Worm (Caenorhabditis elegans) whole organism, L3 larva: Measurements from ENCODE around the gene aakg-3.

Experiments
- aly-2 ChIP-seq: fragments of 150-350 bp; optimal IDR thresholded peaks from 2 replicates; lab custom pipeline; 2014; ENCODE audit warnings: missing biosample characterization, missing genetic modification characterization
- ama-1 ChIP-seq: fragments of 150-350 bp; optimal IDR thresholded peaks from 2 replicates; lab custom pipeline; 2018
- ceh-16 ChIP-seq: sonication (generic microtip); optimal IDR thresholded peaks from 2 replicates; lab custom pipeline; 2017; ENCODE audit warnings: missing biosample characterization, missing genetic modification characterization
- ceh-28 ChIP-seq: fragments of 150-350 bp; optimal IDR thresholded peaks from 2 replicates; lab custom pipeline; 2014; ENCODE audit warnings: missing biosample characterization, missing genetic modification reagents, missing genetic modification characterization
- ceh-82 ChIP-seq: fragments of 150-350 bp; optimal IDR thresholded peaks from 2 replicates; lab custom pipeline; 2014; ENCODE audit warnings: missing biosample characterization, missing genetic modification characterization
- ceh-9 ChIP-seq: sonication (generic microtip); optimal IDR thresholded peaks from 2 replicates; lab custom pipeline; 2018; ENCODE audit warnings: missing biosample characterization, missing genetic modification characterization
- egl-5 ChIP-seq: fragments of 150-350 bp; optimal IDR thresholded peaks from 2 replicates; lab custom pipeline; 2017; ENCODE audit warnings: missing biosample characterization, missing genetic modification reagents, missing genetic modification characterization, inconsistent platforms
- elt-1 ChIP-seq: fragments of 150-350 bp; optimal IDR thresholded peaks from 2 replicates; lab custom pipeline; 2014; ENCODE audit warnings: missing biosample characterization, missing genetic modification characterization
- elt-2 ChIP-seq: sonication (generic microtip); optimal IDR thresholded peaks from 2 replicates; lab custom pipeline; 2016; ENCODE audit warnings: missing genetic modification reagents, mild to moderate bottlenecking, missing genetic modification characterization, missing compliant biosample characterization
- elt-3 ChIP-seq, 3 experiments: fragments of 150-350 bp in 1 of 3; sonication (generic microtip) in 2 of 3; optimal IDR thresholded peaks; 2 replicates in 2 of 3; 4 replicates in 1 of 3; lab custom pipeline; 2014 to 2017; ENCODE audit warnings: missing biosample characterization in 3 of 3, missing genetic modification characterization in 3 of 3
- lin-39 ChIP-seq: fragments of 150-350 bp; optimal IDR thresholded peaks from 2 replicates; lab custom pipeline; 2018; ENCODE audit warnings: missing biosample characterization, missing genetic modification reagents, missing genetic modification characterization
- nfya-1 ChIP-seq: sonication (generic microtip); optimal IDR thresholded peaks from 2 replicates; lab custom pipeline; 2017; ENCODE audit warnings: missing genetic modification characterization, mild to moderate bottlenecking, missing compliant biosample characterization, antibody characterized with exemption, moderate library complexity; ENCODE audit not compliant: insufficient read depth
- nhr-11 ChIP-seq: fragments of 150-350 bp; optimal IDR thresholded peaks from 2 replicates; lab custom pipeline; 2014; ENCODE audit warnings: missing biosample characterization, missing genetic modification characterization
- nhr-23 ChIP-seq: fragments of 150-350 bp; optimal IDR thresholded peaks from 2 replicates; lab custom pipeline; 2014; ENCODE audit warnings: missing biosample characterization, missing genetic modification reagents, missing genetic modification characterization
- nhr-237 ChIP-seq: fragments of 150-350 bp; optimal IDR thresholded peaks from 2 replicates; lab custom pipeline; 2014; ENCODE audit warnings: missing biosample characterization, missing genetic modification characterization
- nhr-25 ChIP-seq: sonication (generic microtip); optimal IDR thresholded peaks from 2 replicates; lab custom pipeline; 2017; ENCODE audit warnings: missing biosample characterization, missing genetic modification characterization
- nhr-28 ChIP-seq: fragments of 150-350 bp; optimal IDR thresholded peaks from 2 replicates; lab custom pipeline; 2014; ENCODE audit warnings: missing biosample characterization, missing genetic modification characterization
- pha-4 ChIP-seq: fragments of 150-350 bp; optimal IDR thresholded peaks from 2 replicates; lab custom pipeline; 2014; ENCODE audit warnings: missing biosample characterization, missing genetic modification reagents, missing genetic modification characterization
- pqm-1 ChIP-seq: fragments of 150-350 bp; optimal IDR thresholded peaks from 2 replicates; lab custom pipeline; 2017; ENCODE audit warnings: missing biosample characterization, missing genetic modification characterization, inconsistent platforms
- sea-2 ChIP-seq: fragments of 150-350 bp; sonication (generic microtip); optimal IDR thresholded peaks from 4 replicates; lab custom pipeline; 2014; ENCODE audit warnings: missing biosample characterization, missing genetic modification reagents, missing genetic modification characterization
- skn-1 ChIP-seq: fragments of 150-350 bp; optimal IDR thresholded peaks from 2 replicates; lab custom pipeline; 2014; ENCODE audit warnings: missing biosample characterization, missing genetic modification characterization
- snpc-4 ChIP-seq: fragments of 150-350 bp; optimal IDR thresholded peaks from 2 replicates; lab custom pipeline; 2014; ENCODE audit warnings: missing biosample characterization, missing genetic modification characterization
- unc-39 ChIP-seq: sonication (generic microtip); optimal IDR thresholded peaks from 4 replicates; lab custom pipeline; 2017; ENCODE audit warnings: missing biosample characterization, missing genetic modification characterization
- unc-62 ChIP-seq: fragments of 150-350 bp; sonication (generic microtip); optimal IDR thresholded peaks from 4 replicates; lab custom pipeline; 2014; ENCODE audit warnings: missing biosample characterization, missing genetic modification reagents, missing genetic modification characterization
- zag-1 ChIP-seq: fragments of 150-350 bp; optimal IDR thresholded peaks from 2 replicates; lab custom pipeline; 2014; ENCODE audit warnings: missing biosample characterization, missing genetic modification characterization
- ztf-11 ChIP-seq: fragments of 150-350 bp; optimal IDR thresholded peaks from 2 replicates; lab custom pipeline; 2014; ENCODE audit warnings: missing biosample characterization, missing genetic modification characterization
- ztf-4 ChIP-seq: fragments of 150-350 bp; optimal IDR thresholded peaks from 2 replicates; lab custom pipeline; 2014; ENCODE audit warnings: missing biosample characterization, missing genetic modification characterization

The aakg-3 gene

DNA sequence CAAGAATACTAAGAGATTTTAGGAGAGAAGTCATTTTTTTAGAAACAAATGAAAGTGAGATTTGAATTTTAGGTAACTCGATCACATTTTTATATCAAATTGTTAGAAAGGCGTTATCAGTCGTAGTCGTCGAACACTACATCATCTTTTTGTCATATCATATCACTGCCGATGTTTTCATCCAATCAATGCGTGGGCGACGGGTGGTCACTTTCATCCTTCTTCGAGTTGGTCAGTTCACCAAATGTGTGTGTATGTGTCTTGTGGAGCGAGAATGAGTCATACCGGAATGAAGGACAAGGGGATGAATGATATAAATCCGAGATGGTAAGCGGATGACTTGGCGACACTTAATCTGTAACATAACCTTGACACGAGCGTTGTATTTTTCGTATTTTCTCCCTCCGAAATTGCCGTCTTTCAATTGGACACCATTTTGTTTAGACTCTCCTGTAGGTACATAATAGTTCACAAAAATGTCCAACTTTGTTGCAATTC is 29.7 kb upstream of the aakg-3 start, which contains the start of the genes Y41G9A.10 and Y41G9A.5:
TSS of gene Y41G9A.10 (minus strand) at position 51 of the 498 bp plus-strand sequence.
TSS of gene Y41G9A.5 (plus strand) at position 160 of the 498 bp plus-strand sequence.
- TF ChIP-seq elt-3 (tag; optimal IDR thresholded peaks at IDR 0.05; lab: Kevin White, UChicago) (peak in 2 of 3 experiments; percentile 40 to 63), nhr-237 (tag; lab: Kevin White, UChicago) (no peak), nhr-25 (tag; lab: Kevin White, UChicago) (peak; percentile 19), nhr-23 (peak; percentile 36)

DNA sequence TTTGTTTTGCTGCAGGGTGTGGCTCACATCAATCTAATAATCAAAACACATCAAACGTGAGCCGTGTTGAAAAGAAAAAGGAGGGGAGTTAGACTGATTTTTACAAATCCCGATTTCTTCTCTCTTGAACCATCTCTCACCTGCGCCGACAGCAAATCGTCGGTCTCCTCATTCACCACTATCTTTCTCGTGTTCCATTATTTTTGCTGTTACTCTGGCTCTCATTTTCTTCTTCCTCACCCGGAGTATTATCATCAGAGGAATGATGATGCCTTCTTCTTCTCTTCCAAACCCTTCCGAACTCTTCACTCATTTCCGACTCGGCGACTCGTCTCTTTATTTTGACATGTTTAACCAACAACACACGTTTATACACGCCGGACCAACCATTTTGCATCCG is 26.0 kb upstream of the aakg-3 start:
- TF ChIP-seq zag-1 (tag; lab: Kevin White, UChicago), result no peak
- TF ChIP-seq elt-2 (tag; lab: Kevin White, UChicago), result no peak
- no peak for TF ChIP-seq nhr-11
- TF ChIP-seq egl-5 (tag; lab: Kevin White, UChicago), result no peak
- no peak for TF ChIP-seq skn-1 (tag; lab: Kevin White, UChicago)
- peak; percentile 41 for TF ChIP-seq unc-62 (GFP tag; lab: Kevin White, UChicago)

DNA sequence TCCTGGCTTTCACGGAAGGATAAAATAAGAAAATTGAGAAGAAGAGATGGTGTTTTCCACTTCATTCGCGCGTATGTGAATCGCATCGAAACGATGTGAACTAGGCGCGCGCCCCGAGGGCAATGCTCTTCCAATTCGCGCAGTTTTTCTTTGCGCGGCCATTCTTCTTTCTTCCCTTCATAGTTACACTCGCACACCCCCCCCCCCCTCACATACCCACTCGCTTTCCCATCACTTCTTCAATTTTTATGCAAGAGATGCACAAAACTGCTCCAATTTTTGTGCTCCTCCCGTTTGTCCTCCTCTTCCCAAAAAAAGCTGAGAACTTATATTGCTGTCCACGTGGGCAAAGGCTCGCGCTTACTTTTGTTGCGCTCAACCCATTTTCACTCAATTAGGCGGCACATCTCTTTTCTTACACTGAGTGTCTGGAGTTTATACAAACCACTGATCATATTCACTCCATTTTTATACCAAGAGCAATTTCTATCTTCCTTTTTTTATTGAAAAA is 22.7 kb upstream of the aakg-3 start:
- TF ChIP-seq ama-1 (lab: Kevin White, UChicago) (no peak), snpc-4 (no peak), nfya-1 (tag; lab: Kevin White, UChicago) (peak; percentile 7)

DNA sequence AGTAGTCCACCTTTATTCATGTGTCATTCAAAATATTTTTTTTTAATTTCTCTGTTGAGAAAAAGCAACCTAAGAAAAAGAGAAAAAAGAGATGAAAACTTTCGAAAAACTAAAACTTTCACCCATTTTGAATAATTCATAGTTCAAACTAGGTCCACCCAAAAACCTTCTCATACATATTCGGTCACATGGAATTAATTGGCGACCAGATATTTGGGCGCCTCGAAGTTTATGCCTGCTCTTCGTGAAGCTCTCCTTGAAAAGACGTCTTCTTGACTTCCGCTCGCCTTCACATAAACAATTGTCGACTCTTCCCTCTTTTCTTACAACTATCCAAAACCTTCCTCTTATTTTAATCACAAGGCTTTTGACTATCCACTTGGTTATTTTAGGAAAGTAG is 20.6 kb upstream of the aakg-3 start:
- TF ChIP-seq sea-2 (no peak), elt-1 (tag; lab: Kevin White, UChicago) (no peak), ztf-4 (tag; lab: Kevin White, UChicago) (no peak), ztf-11 (tag; lab: Kevin White, UChicago) (no peak), snpc-4 (no peak), aly-2 (tag; lab: Kevin White, UChicago) (no peak)

DNA sequence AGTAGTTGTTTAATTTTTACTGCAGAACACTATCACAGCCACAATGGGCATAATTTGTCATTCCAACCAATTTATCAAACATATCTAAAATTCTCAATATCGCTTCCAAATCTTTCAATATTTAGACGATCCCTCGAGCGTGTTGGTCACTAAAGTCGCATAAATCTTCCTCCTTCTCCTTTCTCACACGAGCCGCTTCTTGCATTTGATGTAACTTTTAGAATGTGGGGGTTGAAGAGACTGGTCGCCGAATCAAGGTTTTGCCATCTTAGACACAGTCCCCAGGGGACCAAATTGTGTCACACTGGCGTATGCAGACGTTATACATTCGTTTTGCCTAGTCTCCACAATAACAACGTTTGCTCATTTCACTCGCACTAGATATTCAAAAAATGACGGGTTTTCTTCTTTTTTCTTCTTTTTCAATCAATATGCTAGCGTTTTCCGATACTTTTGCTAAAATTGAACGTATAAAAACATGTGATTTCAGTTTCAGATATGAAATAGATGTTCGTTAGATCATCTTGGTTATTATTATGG is 18.7 kb upstream of the aakg-3 start, which contains the start of gene gbb-1:
TSS of gene gbb-1 (plus strand) at position 490 of the 540 bp plus-strand sequence.
- TF ChIP-seq snpc-4, result no peak
- TF ChIP-seq nhr-28 (tag; lab: Kevin White, UChicago), result no peak
- no peak for TF ChIP-seq ceh-82
- TF ChIP-seq unc-39 (tag; lab: Kevin White, UChicago), result no peak
- TF ChIP-seq lin-39 (tag; lab: Kevin White, UChicago), result no peak
- TF ChIP-seq elt-1 (tag; lab: Kevin White, UChicago), result peak; percentile 19
- no peak for TF ChIP-seq egl-5 (tag; lab: Kevin White, UChicago)
- no peak for TF ChIP-seq pqm-1 (tag; lab: Kevin White, UChicago)
- TF ChIP-seq ceh-9 (tag; lab: Kevin White, UChicago), result no peak

DNA sequence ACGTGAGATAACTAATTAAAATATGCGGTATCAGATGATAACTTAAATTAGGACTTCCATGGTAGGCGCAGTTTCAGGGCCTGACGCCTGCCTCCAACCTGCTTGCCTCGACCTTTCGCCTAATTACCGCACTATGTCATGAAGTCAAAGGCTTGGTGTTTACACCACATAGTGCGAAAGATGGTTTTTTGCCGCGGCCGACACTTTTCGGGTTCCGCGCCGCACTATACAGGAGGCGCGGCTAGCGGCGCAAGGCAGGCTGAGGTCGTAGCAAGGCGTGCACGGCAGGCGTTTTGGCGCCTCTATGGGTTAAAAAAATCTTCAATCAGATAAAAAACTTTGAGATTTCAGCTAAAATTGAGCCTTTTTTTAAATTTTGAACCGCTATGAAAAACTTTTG is 15.5 kb upstream of the aakg-3 start:
- TF ChIP-seq nfya-1 (tag; lab: Kevin White, UChicago) (no peak), snpc-4 (peak; percentile 78)

DNA sequence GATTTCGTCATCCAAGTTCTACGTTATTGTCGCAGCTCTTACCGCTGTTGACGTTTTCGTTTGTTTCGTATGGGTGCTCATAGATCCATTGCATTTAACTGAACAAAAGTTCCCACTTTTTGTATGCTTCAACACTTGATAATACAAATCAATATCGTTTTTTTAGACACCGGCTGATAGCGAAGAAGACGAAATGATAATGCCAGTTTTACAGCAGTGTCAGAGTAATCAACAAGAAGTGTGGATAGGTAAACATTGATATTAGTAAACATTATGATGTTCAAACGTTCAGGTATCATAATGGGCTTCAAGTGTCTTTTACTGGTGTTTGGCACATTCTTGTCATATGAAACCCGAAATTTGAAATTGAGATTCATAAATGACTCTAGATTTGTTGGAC is 10.0 kb upstream of the aakg-3 start:
- TF ChIP-seq elt-2 (tag; lab: Kevin White, UChicago) (peak; percentile 72), skn-1 (tag; lab: Kevin White, UChicago) (no peak), pha-4 (tag; lab: Kevin White, UChicago) (peak; percentile 62)

DNA sequence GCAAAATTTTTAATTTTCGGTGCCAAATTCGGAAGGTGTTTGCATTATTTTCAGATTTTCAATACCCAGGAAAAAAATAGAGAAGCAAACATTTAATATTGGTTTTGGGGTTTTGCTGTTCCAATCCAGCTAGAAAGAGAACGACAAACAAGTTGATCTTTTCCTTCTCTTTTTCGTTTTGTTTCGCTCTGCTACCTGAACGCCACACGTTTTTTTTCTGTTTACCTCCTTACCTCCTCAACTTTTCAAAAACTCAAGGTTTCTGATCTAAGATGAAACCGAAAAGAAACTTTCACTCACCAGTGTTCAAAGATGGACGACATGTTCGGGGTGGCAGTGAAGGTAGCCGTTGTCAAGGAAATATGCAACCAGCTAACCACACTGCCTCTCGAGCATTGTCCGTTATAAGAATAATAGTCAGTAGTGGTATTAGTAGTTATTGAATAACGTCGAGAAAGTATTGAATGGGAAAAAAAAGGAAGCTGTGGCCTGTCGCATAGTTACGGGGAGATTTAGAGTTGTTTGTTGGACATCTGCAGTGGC is 6.7 kb upstream of the aakg-3 start:
- TF ChIP-seq ceh-28 (tag; lab: Kevin White, UChicago), result no peak
- peak; percentile 12 for TF ChIP-seq egl-5 (tag; lab: Kevin White, UChicago)
- TF ChIP-seq ama-1 (lab: Kevin White, UChicago), result peak; percentile 24
- peak; percentile 34 for TF ChIP-seq nhr-25 (tag; lab: Kevin White, UChicago)
- TF ChIP-seq nhr-23, result no peak
- peak; percentile 59 for TF ChIP-seq pha-4 (tag; lab: Kevin White, UChicago)
- no peak for TF ChIP-seq ceh-16
